Fruit fly (Drosophila melanogaster): Measurements from ENCODE around the gene Mgat2.

Gene Mgat2

dm6 chr3R:30055915-30056544 lies 34.0 kb upstream of the Mgat2 start, which contains the start of the genes Rpp14b and spn-A (continued):
- TF ChIP-seq run (tag; optimal IDR thresholded peaks at IDR 0.05) = no peak
- TF ChIP-seq CG15269 (tag; optimal IDR thresholded peaks at IDR 0.05) = no peak
- no peak for TF ChIP-seq Poxn (GFP tag; IDR thresholded peaks at IDR 0.05)
- no peak for TF ChIP-seq CG13296 (GFP tag; optimal IDR thresholded peaks at IDR 0.05)
- no peak for TF ChIP-seq nom (GFP tag; optimal IDR thresholded peaks at IDR 0.05)
- TF ChIP-seq sna (GFP tag; IDR thresholded peaks at IDR 0.05; ENCODE audit: partially characterized antibody) = no peak
- TF ChIP-seq CG6689 (GFP tag; IDR thresholded peaks at IDR 0.05) = no peak
- no peak for TF ChIP-seq Asciz (GFP tag; optimal IDR thresholded peaks at IDR 0.05)
- TF ChIP-seq CG18476 (GFP tag; optimal IDR thresholded peaks at IDR 0.05) = no peak
- no peak for TF ChIP-seq Ravus (GFP tag; IDR thresholded peaks at IDR 0.05)
- TF ChIP-seq CG18619 (GFP tag; optimal IDR thresholded peaks at IDR 0.05) = no peak
- TF ChIP-seq Hsf (GFP tag; optimal IDR thresholded peaks at IDR 0.05) = no peak
- peak; percentile 11 for TF ChIP-seq phol (tag; optimal IDR thresholded peaks at IDR 0.05)
- TF ChIP-seq Nf-YC (tag; optimal IDR thresholded peaks at IDR 0.05) = no peak
- TF ChIP-seq mld (GFP tag; IDR thresholded peaks at IDR 0.05; ENCODE audit: partially characterized antibody) = no peak
- TF ChIP-seq Dll (GFP tag; IDR thresholded peaks at IDR 0.05; ENCODE audit: partially characterized antibody) = no peak
- no peak for TF ChIP-seq CG8359 (GFP tag; optimal IDR thresholded peaks at IDR 0.05; ENCODE audit: borderline replicate concordance)
- no peak for TF ChIP-seq cg (GFP tag; optimal IDR thresholded peaks at IDR 0.05)
- TF ChIP-seq CG3281 (GFP tag; optimal IDR thresholded peaks at IDR 0.05) = no peak
- TF ChIP-seq ken (GFP tag; IDR thresholded peaks at IDR 0.05) = peak; percentile 29; the same call in 1 of the 3 replicates
- no peak for TF ChIP-seq CG10462 (GFP tag; optimal IDR thresholded peaks at IDR 0.05)
- TF ChIP-seq mam (GFP tag; optimal IDR thresholded peaks at IDR 0.05) = peak; percentile 17
- peak; percentile 28; the same call in 1 of the 2 replicates for TF ChIP-seq CG32532 (GFP tag; IDR thresholded peaks at IDR 0.05)
- no peak for TF ChIP-seq org-1 (GFP tag; optimal IDR thresholded peaks at IDR 0.05)
- TF ChIP-seq Meics (GFP tag; optimal IDR thresholded peaks at IDR 0.05) = peak; percentile 30
- TF ChIP-seq CG7786 (GFP tag; optimal IDR thresholded peaks at IDR 0.05) = no peak
- no peak for TF ChIP-seq bigmax (GFP tag; optimal IDR thresholded peaks at IDR 0.05)
- peak; percentile 46 for TF ChIP-seq B-H2 (GFP tag; optimal IDR thresholded peaks at IDR 0.05)
- TF ChIP-seq eve (GFP tag; optimal IDR thresholded peaks at IDR 0.05) = no peak
- peak; percentile 19 for TF ChIP-seq CG1602 (GFP tag; optimal IDR thresholded peaks at IDR 0.05)
- TF ChIP-seq Lim3 (GFP tag; IDR thresholded peaks at IDR 0.05) = no peak
- TF ChIP-seq al (GFP tag; IDR thresholded peaks at IDR 0.05) = 0 out of 2 replicates have a peak, but pooled peaks have one; percentile 26
- no peak for TF ChIP-seq da (GFP tag; optimal IDR thresholded peaks at IDR 0.05)
- no peak for TF ChIP-seq Fer2 (tag; optimal IDR thresholded peaks at IDR 0.05)
- peak; percentile 35 for TF ChIP-seq CG13424 (tag; optimal IDR thresholded peaks at IDR 0.05)
- no peak for TF ChIP-seq crol (GFP tag; IDR thresholded peaks at IDR 0.05)
- no peak for TF ChIP-seq CG15011 (GFP tag; optimal IDR thresholded peaks at IDR 0.05)
- TF ChIP-seq Optix (GFP tag; IDR thresholded peaks at IDR 0.05) = no peak
- TF ChIP-seq CG14710 (tag; optimal IDR thresholded peaks at IDR 0.05) = no peak
- no peak for TF ChIP-seq Dbx (GFP tag; IDR thresholded peaks at IDR 0.05)
- TF ChIP-seq disco-r (GFP tag; optimal IDR thresholded peaks at IDR 0.05) = no peak
- no peak for TF ChIP-seq CG5245 (GFP tag; optimal IDR thresholded peaks at IDR 0.05)
- no peak for TF ChIP-seq croc (GFP tag; conservative IDR thresholded peaks at IDR 0.05)
- TF ChIP-seq CTCF (GFP tag; optimal IDR thresholded peaks at IDR 0.05) = no peak
- no peak for TF ChIP-seq so (GFP tag; IDR thresholded peaks at IDR 0.05)
- no peak for TF ChIP-seq Dad (GFP tag; optimal IDR thresholded peaks at IDR 0.05)
- no peak for TF ChIP-seq CG3407 (GFP tag; optimal IDR thresholded peaks at IDR 0.05)
- TF ChIP-seq shn (GFP tag; optimal IDR thresholded peaks at IDR 0.05) = no peak
- TF ChIP-seq CG4404 (GFP tag; IDR thresholded peaks at IDR 0.05) = peak; percentile 44; the same call in 1 of the 2 replicates
- no peak for TF ChIP-seq dysf (GFP tag; IDR thresholded peaks at IDR 0.05)
- no peak for TF ChIP-seq Six4 (GFP tag; optimal IDR thresholded peaks at IDR 0.05)

Data from whole organism, embryonic.